Worm (Caenorhabditis elegans) whole organism, late embryonic: ENCODE results near the gene Y7A5A.2.

Source experiments
- ama-1 ChIP-seq: fragments of 150-350 bp; optimal IDR thresholded peaks from 2 replicates; lab custom pipeline; 2014
- che-1 ChIP-seq: sonication (generic microtip); optimal IDR thresholded peaks from 2 replicates; lab custom pipeline; 2016; ENCODE audit warnings: mild to moderate bottlenecking, missing genetic modification characterization, missing compliant biosample characterization
- dve-1 ChIP-seq: sonication (generic microtip); optimal IDR thresholded peaks from 2 replicates; lab custom pipeline; 2017; ENCODE audit warnings: antibody characterized with exemption, mild to moderate bottlenecking, missing genetic modification characterization, missing compliant biosample characterization
- hlh-30 ChIP-seq: sonication (generic microtip); optimal IDR thresholded peaks from 2 replicates; lab custom pipeline; 2017; ENCODE audit warnings: antibody characterized with exemption, missing genetic modification characterization, missing compliant biosample characterization; ENCODE audit not compliant: insufficient read depth
- nhr-11 ChIP-seq: fragments of 150-350 bp; optimal IDR thresholded peaks from 2 replicates; lab custom pipeline; 2014; ENCODE audit warnings: missing biosample characterization, missing genetic modification characterization
- pag-3 ChIP-seq: sonication (generic microtip); optimal IDR thresholded peaks from 2 replicates; lab custom pipeline; 2016; ENCODE audit warnings: missing compliant biosample characterization, missing genetic modification characterization, borderline replicate concordance
- pha-4 ChIP-seq: fragments of 150-350 bp; optimal IDR thresholded peaks from 2 replicates; lab custom pipeline; 2018; ENCODE audit warnings: missing biosample characterization, missing genetic modification reagents, missing genetic modification characterization
- pros-1 ChIP-seq: fragments of 150-350 bp; optimal IDR thresholded peaks from 2 replicates; lab custom pipeline; 2014; ENCODE audit warnings: missing biosample characterization, missing genetic modification reagents, missing genetic modification characterization
- unc-55 ChIP-seq: sonication (generic microtip); optimal IDR thresholded peaks from 2 replicates; lab custom pipeline; 2017; ENCODE audit warnings: missing biosample characterization, missing genetic modification reagents, missing genetic modification characterization
- unc-86 ChIP-seq: sonication (generic microtip); optimal IDR thresholded peaks from 2 replicates; lab custom pipeline; 2016; ENCODE audit warnings: missing genetic modification characterization, missing compliant biosample characterization

DNA sequence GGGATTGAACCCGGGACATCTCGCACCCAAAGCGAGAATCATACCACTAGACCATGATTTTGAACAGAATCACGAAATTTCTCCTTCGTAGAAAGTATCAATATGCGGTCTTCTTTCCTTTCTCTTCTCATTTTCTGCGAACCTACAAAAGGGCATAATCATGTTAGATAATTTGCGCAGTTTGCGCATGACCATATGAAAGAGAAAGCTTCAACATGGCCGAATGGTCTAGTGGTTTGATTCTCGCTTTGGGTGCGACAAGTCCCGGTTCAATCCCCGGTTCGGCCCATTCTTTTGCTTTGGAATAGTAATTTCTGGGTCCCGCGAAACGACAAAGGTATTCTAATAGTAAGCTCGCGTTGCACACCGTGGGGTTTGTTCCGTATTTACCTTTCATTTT lies 24.7 kb downstream of the Y7A5A.2 start:
- TF ChIP-seq nhr-11 (tag; lab: Kevin White, UChicago) (no peak), ama-1 (lab: Kevin White, UChicago) (no peak), dve-1 (tag; lab: Kevin White, UChicago) (no peak), che-1 (tag; lab: Kevin White, UChicago) (no peak), pag-3 (tag; lab: Kevin White, UChicago) (no peak), unc-55 (no peak), pros-1 (tag; lab: Kevin White, UChicago) (no peak), pha-4 (tag; lab: Kevin White, UChicago) (no peak), hlh-30 (no peak), unc-86 (tag; lab: Kevin White, UChicago) (no peak)
